Worm (Caenorhabditis elegans) whole organism, mixed stage, embryonic: Measurements from ENCODE around the gene C14E2.4.

Experiments used
- M03D4.4 ChIP-seq: sonication (generic microtip); optimal IDR thresholded peaks from 2 replicates; lab custom pipeline; 2017; ENCODE audit warnings: mild to moderate bottlenecking, missing genetic modification characterization, missing compliant biosample characterization
- blmp-1 ChIP-seq: fragments of 150-350 bp; optimal IDR thresholded peaks from 2 replicates; lab custom pipeline; 2014; ENCODE audit warnings: missing biosample characterization, missing genetic modification characterization
- ceh-39 ChIP-seq: fragments of 150-350 bp; optimal IDR thresholded peaks from 2 replicates; lab custom pipeline; 2014; ENCODE audit warnings: missing biosample characterization, missing genetic modification characterization
- ces-1 ChIP-seq: fragments of 150-350 bp; optimal IDR thresholded peaks from 2 replicates; lab custom pipeline; 2014; ENCODE audit warnings: missing biosample characterization, missing genetic modification reagents, missing genetic modification characterization
- lin-13 ChIP-seq: fragments of 150-350 bp; optimal IDR thresholded peaks from 2 replicates; lab custom pipeline; 2014; ENCODE audit warnings: missing biosample characterization, missing genetic modification characterization
- nhr-12 ChIP-seq: fragments of 150-350 bp; optimal IDR thresholded peaks from 2 replicates; lab custom pipeline; 2014; ENCODE audit warnings: missing biosample characterization, missing genetic modification characterization
- nhr-237 ChIP-seq: fragments of 150-350 bp; optimal IDR thresholded peaks from 2 replicates; lab custom pipeline; 2014; ENCODE audit warnings: missing biosample characterization, missing genetic modification characterization
- nhr-28 ChIP-seq: fragments of 150-350 bp; optimal IDR thresholded peaks from 2 replicates; lab custom pipeline; 2014; ENCODE audit warnings: missing biosample characterization, missing genetic modification characterization
- snpc-4 ChIP-seq: fragments of 150-350 bp; optimal IDR thresholded peaks from 2 replicates; lab custom pipeline; 2014; ENCODE audit warnings: missing biosample characterization, missing genetic modification characterization
- ztf-11 ChIP-seq: fragments of 150-350 bp; optimal IDR thresholded peaks from 2 replicates; lab custom pipeline; 2014; ENCODE audit warnings: missing biosample characterization, missing genetic modification characterization

DNA sequence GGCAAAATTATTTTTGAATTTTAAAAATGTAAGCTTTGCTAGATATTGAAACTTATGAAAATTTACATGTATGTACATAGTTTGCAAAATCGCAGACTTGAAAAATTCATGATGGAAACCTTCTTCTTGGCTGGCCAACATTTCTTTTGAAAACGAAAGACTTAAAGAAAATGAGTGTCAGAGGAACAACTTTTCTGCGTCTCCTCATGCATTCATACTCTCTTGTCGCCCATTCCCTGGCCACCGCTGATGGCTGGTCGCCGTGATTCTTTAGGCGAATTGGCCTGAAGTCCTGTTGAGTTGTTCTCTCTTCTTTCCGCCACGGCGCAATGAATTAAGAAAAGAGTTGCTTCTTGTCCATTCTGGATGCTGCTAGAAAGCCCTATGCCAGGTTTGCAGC lies 25.1 kb downstream of the C14E2.4 start:
- TF ChIP-seq lin-13: no peak
- TF ChIP-seq ztf-11 (tag; lab: Kevin White, UChicago): no peak
- TF ChIP-seq nhr-12 (tag; lab: Kevin White, UChicago): no peak
- no peak for TF ChIP-seq blmp-1 (tag; lab: Kevin White, UChicago)
- TF ChIP-seq nhr-237 (tag; lab: Kevin White, UChicago): no peak
- TF ChIP-seq ceh-39 (tag; lab: Kevin White, UChicago): no peak
- TF ChIP-seq snpc-4: no peak
- TF ChIP-seq ces-1: no peak
- no peak for TF ChIP-seq nhr-28
- TF ChIP-seq M03D4.4 (tag; lab: Kevin White, UChicago): no peak
